Fruit fly (Drosophila melanogaster): Measurements from ENCODE around the gene CG33920.

- TF ChIP-seq GATAd (GFP tag; optimal IDR thresholded peaks at IDR 0.05) (no peak), fru (GFP tag; optimal IDR thresholded peaks at IDR 0.05) (no peak)
Measured at dm6 chr3R:31053784-31054221, 8.9 kb upstream of the CG33920 start, which contains the start of gene Chchd3.
